Fruit fly (Drosophila melanogaster) whole organism, embryonic: ENCODE data around the gene CG10252.
A peak's percentile ranks its signal among the peaks of the same experiment; 100 is the strongest.

ENCODE experiments used
- Antp ChIP-seq: fragments of 200-800 bp; sonication (Bioruptor generic); optimal IDR thresholded peaks from 3 replicates; lab custom pipeline; 2016; ENCODE audit warnings: missing biosample characterization, missing genetic modification characterization
- Bteb2 ChIP-seq: fragments of 200-800 bp; sonication (Bioruptor generic); optimal IDR thresholded peaks from 2 replicates; lab custom pipeline; 2016; ENCODE audit warnings: missing biosample characterization, missing genetic modification characterization
- CG10267 ChIP-seq: fragments of 200-800 bp; sonication (Bioruptor generic); optimal IDR thresholded peaks from 2 replicates; lab custom pipeline; 2018; ENCODE audit warnings: missing biosample characterization, mild to moderate bottlenecking, missing genetic modification characterization, moderate library complexity
- CG10543 ChIP-seq: fragments of 200-800 bp; sonication (Bioruptor generic); optimal IDR thresholded peaks from 3 replicates; lab custom pipeline; 2017; ENCODE audit warnings: missing biosample characterization, mild to moderate bottlenecking, missing genetic modification characterization, moderate library complexity
- CG12236 ChIP-seq: fragments of 200-800 bp; sonication (Bioruptor generic); optimal IDR thresholded peaks from 2 replicates; lab custom pipeline; 2016; ENCODE audit warnings: missing biosample characterization, missing genetic modification characterization
- CG1233 ChIP-seq: fragments of 200-800 bp; sonication (Bioruptor generic); optimal IDR thresholded peaks from 4 replicates; lab custom pipeline; 2018; ENCODE audit warnings: missing biosample characterization, mild to moderate bottlenecking, missing genetic modification characterization
- CG14965 ChIP-seq: fragments of 200-800 bp; sonication (Bioruptor generic); optimal IDR thresholded peaks from 2 replicates; lab custom pipeline; 2016; ENCODE audit warnings: missing biosample characterization, missing genetic modification characterization, borderline replicate concordance
- CG15479 ChIP-seq: fragments of 200-800 bp; sonication (Bioruptor generic); optimal IDR thresholded peaks from 3 replicates; lab custom pipeline; 2019; ENCODE audit warnings: missing biosample characterization, mild to moderate bottlenecking, missing genetic modification characterization, moderate library complexity
- CG16813 ChIP-seq: fragments of 200-800 bp; sonication (Bioruptor generic); IDR thresholded peaks from 3 replicates; pipeline ENCODE4 v1.3.6; 2022; ENCODE audit warnings: missing biosample characterization, missing genetic modification characterization; ENCODE audit not compliant: partially characterized antibody
- CG17186 ChIP-seq: fragments of 200-800 bp; sonication (Bioruptor generic); optimal IDR thresholded peaks from 3 replicates; lab custom pipeline; 2017; ENCODE audit warnings: missing biosample characterization, missing genetic modification reagents, missing genetic modification characterization
- CG18011 ChIP-seq: fragments of 200-800 bp; sonication (Bioruptor generic); optimal IDR thresholded peaks from 2 replicates; lab custom pipeline; 2017; ENCODE audit warnings: missing biosample characterization, missing genetic modification characterization, mild to moderate bottlenecking, moderate library complexity, missing genotype
- CG3065 ChIP-seq: fragments of 200-800 bp; sonication (Bioruptor generic); optimal IDR thresholded peaks from 2 replicates; lab custom pipeline; 2016; ENCODE audit warnings: missing biosample characterization, missing genetic modification characterization
- CG32767 ChIP-seq: fragments of 200-800 bp; sonication (Bioruptor generic); IDR thresholded peaks from 2 replicates; pipeline ENCODE4 v1.3.6; 2022; ENCODE audit warnings: missing biosample characterization, missing genetic modification characterization
- CG4360 ChIP-seq: fragments of 200-800 bp; sonication (Bioruptor generic); IDR thresholded peaks from 2 replicates; pipeline ENCODE4 v1.3.6; 2022; ENCODE audit warnings: missing biosample characterization, missing genetic modification characterization
- CG6654 ChIP-seq: fragments of 200-800 bp; sonication (Bioruptor generic); optimal IDR thresholded peaks from 2 replicates; lab custom pipeline; 2017; ENCODE audit warnings: missing biosample characterization, mild to moderate bottlenecking, missing genetic modification characterization
- CG9797 ChIP-seq: fragments of 200-800 bp; sonication (Bioruptor generic); optimal IDR thresholded peaks from 3 replicates; lab custom pipeline; 2018; ENCODE audit warnings: missing biosample characterization, mild to moderate bottlenecking, missing genetic modification characterization
- E2f2 ChIP-seq: fragments of 200-800 bp; sonication (Bioruptor generic); IDR thresholded peaks from 2 replicates; pipeline ENCODE4 v1.3.6; 2022; ENCODE audit warnings: missing biosample characterization, missing genetic modification characterization
- Hand ChIP-seq: fragments of 200-800 bp; sonication (Bioruptor generic); optimal IDR thresholded peaks from 2 replicates; lab custom pipeline; 2017; ENCODE audit warnings: mild to moderate bottlenecking, missing biosample characterization, missing genetic modification reagents, missing genetic modification characterization
- Hey ChIP-seq: fragments of 200-800 bp; sonication (Bioruptor generic); optimal IDR thresholded peaks from 3 replicates; lab custom pipeline; 2018; ENCODE audit warnings: missing biosample characterization, mild to moderate bottlenecking, missing genetic modification characterization
- Hr78 ChIP-seq, 2 experiments: fragments of 200-800 bp in 1 of 2; fragments of >200 bp in 1 of 2; sonication (Bioruptor generic) in 1 of 2; optimal IDR thresholded peaks; 2 replicates each; lab custom pipeline; 2017 to 2019; ENCODE audit warnings: missing biosample characterization in 2 of 2, missing genetic modification characterization in 2 of 2, mild to moderate bottlenecking in 1 of 2, moderate library complexity in 1 of 2
- Lpt ChIP-seq: fragments of >200 bp; optimal IDR thresholded peaks from 2 replicates; lab custom pipeline; 2018; ENCODE audit warnings: missing biosample characterization, missing genetic modification characterization
- MTF-1 ChIP-seq: fragments of 200-800 bp; sonication (Bioruptor generic); optimal IDR thresholded peaks from 2 replicates; lab custom pipeline; 2018; ENCODE audit warnings: missing biosample characterization, mild to moderate bottlenecking, missing genetic modification characterization, borderline replicate concordance
- Med ChIP-seq: fragments of 200-800 bp; sonication (Bioruptor generic); peaks from one replicate; lab custom pipeline; 2016; ENCODE audit warnings: missing biosample characterization, missing genetic modification characterization, mild to moderate bottlenecking, inconsistent platforms, moderate library complexity
- Opbp ChIP-seq: fragments of 200-800 bp; sonication (Bioruptor generic); IDR thresholded peaks from 3 replicates; pipeline ENCODE4 v1.3.6; 2022; ENCODE audit warnings: missing biosample characterization, missing genetic modification characterization; ENCODE audit not compliant: partially characterized antibody
- Sin3A ChIP-seq: fragments of >200 bp; optimal IDR thresholded peaks from 2 replicates; lab custom pipeline; 2018
- Sry-β ChIP-seq: fragments of 200-800 bp; sonication (Bioruptor generic); optimal IDR thresholded peaks from 2 replicates; lab custom pipeline; 2018; ENCODE audit warnings: missing biosample characterization, mild to moderate bottlenecking, missing genetic modification characterization, moderate library complexity
- Ssrp ChIP-seq: fragments of 200-800 bp; sonication (Bioruptor generic); optimal IDR thresholded peaks from 2 replicates; lab custom pipeline; 2018; ENCODE audit warnings: missing biosample characterization, mild to moderate bottlenecking, missing genetic modification characterization, moderate library complexity
- Xrp1 ChIP-seq: fragments of 200-800 bp; sonication (Bioruptor generic); IDR thresholded peaks from 2 replicates; pipeline ENCODE4 v1.3.6; 2022; ENCODE audit warnings: missing biosample characterization, missing genetic modification characterization
- ab ChIP-seq: fragments of 200-800 bp; sonication (Bioruptor generic); optimal IDR thresholded peaks from 2 replicates; lab custom pipeline; 2016; ENCODE audit warnings: missing biosample characterization, missing genetic modification characterization
- amos ChIP-seq: fragments of 200-800 bp; sonication (Bioruptor generic); IDR thresholded peaks from 2 replicates; pipeline ENCODE4 v1.3.6; 2022; ENCODE audit warnings: missing biosample characterization, missing genetic modification characterization; ENCODE audit not compliant: partially characterized antibody
- ara ChIP-seq: fragments of 200-800 bp; sonication (Bioruptor generic); IDR thresholded peaks from 2 replicates; pipeline ENCODE4 v1.3.6; 2022; ENCODE audit warnings: missing biosample characterization, missing genetic modification characterization
- cas ChIP-seq: fragments of 200-800 bp; sonication (Bioruptor generic); IDR thresholded peaks from 2 replicates; pipeline ENCODE4 v1.3.6; 2022; ENCODE audit warnings: missing biosample characterization, missing genetic modification characterization
- croc ChIP-seq: fragments of 200-800 bp; sonication (Bioruptor generic); conservative IDR thresholded peaks from 3 replicates; pipeline ENCODE4 v1.3.6; 2022; ENCODE audit warnings: missing biosample characterization, missing genetic modification characterization
- dati ChIP-seq: fragments of 200-800 bp; sonication (Bioruptor generic); IDR thresholded peaks from 2 replicates; pipeline ENCODE4 v1.3.6; 2022; ENCODE audit warnings: missing biosample characterization, missing genetic modification characterization
- dmrt11E ChIP-seq: fragments of 200-800 bp; sonication (Bioruptor generic); optimal IDR thresholded peaks from 3 replicates; lab custom pipeline; 2018; ENCODE audit warnings: missing biosample characterization, mild to moderate bottlenecking, missing genetic modification characterization, moderate library complexity
- eve ChIP-seq, 2 experiments: fragments of >200 bp; optimal IDR thresholded peaks; 2 replicates each; lab custom pipeline; 2017; ENCODE audit warnings: missing biosample characterization in 2 of 2, missing genetic modification characterization in 2 of 2
- grau ChIP-seq: fragments of 200-800 bp; optimal IDR thresholded peaks from 3 replicates; lab custom pipeline; 2019; ENCODE audit warnings: missing biosample characterization, mild to moderate bottlenecking, missing genetic modification characterization, moderate library complexity
- her ChIP-seq: fragments of 200-800 bp; sonication (Bioruptor generic); optimal IDR thresholded peaks from 2 replicates; lab custom pipeline; 2016; ENCODE audit warnings: missing biosample characterization, missing genetic modification characterization
- insv ChIP-seq, 2 experiments: fragments of 200-800 bp; sonication (Bioruptor generic); optimal IDR thresholded peaks; 3 replicates each; lab custom pipeline; 2016 to 2018; ENCODE audit warnings: missing biosample characterization in 2 of 2, missing genetic modification characterization in 2 of 2
- lilli ChIP-seq: fragments of 200-800 bp; sonication (Bioruptor generic); optimal IDR thresholded peaks from 3 replicates; lab custom pipeline; 2016; ENCODE audit warnings: missing biosample characterization, missing genetic modification characterization
- nmo ChIP-seq: fragments of 200-800 bp; sonication (Bioruptor generic); optimal IDR thresholded peaks from 2 replicates; lab custom pipeline; 2018; ENCODE audit warnings: missing biosample characterization, mild to moderate bottlenecking, missing genetic modification characterization, moderate library complexity
- pum ChIP-seq: fragments of 200-800 bp; sonication (Bioruptor generic); optimal IDR thresholded peaks from 2 replicates; lab custom pipeline; 2016; ENCODE audit warnings: missing biosample characterization, missing genetic modification characterization
- repo ChIP-seq: fragments of 200-800 bp; sonication (Bioruptor generic); optimal IDR thresholded peaks from 2 replicates; lab custom pipeline; 2016; ENCODE audit warnings: missing biosample characterization, missing genetic modification characterization
- seq ChIP-seq: fragments of 200-800 bp; sonication (Bioruptor generic); IDR thresholded peaks from 2 replicates; pipeline ENCODE4 v1.3.6; 2022; ENCODE audit warnings: missing biosample characterization, missing genetic modification characterization
- ssp ChIP-seq: fragments of 200-800 bp; sonication (Bioruptor generic); IDR thresholded peaks from 2 replicates; pipeline ENCODE4 v1.3.6; 2022; ENCODE audit warnings: missing biosample characterization, missing genetic modification characterization
- stwl ChIP-seq: fragments of 200-800 bp; sonication (Bioruptor generic); optimal IDR thresholded peaks from 3 replicates; lab custom pipeline; 2018; ENCODE audit warnings: missing biosample characterization, mild to moderate bottlenecking, missing genetic modification characterization, moderate library complexity
- ttk ChIP-seq: fragments of 200-800 bp; sonication (Bioruptor generic); IDR thresholded peaks from 2 replicates; pipeline ENCODE4 v2.1.2; 2022; ENCODE audit warnings: missing biosample characterization, missing genetic modification characterization
- wdn ChIP-seq: fragments of 200-800 bp; sonication (Bioruptor generic); IDR thresholded peaks from 2 replicates; pipeline ENCODE4 v1.3.6; 2022; ENCODE audit warnings: missing biosample characterization, missing genetic modification characterization

Gene CG10252

DNA sequence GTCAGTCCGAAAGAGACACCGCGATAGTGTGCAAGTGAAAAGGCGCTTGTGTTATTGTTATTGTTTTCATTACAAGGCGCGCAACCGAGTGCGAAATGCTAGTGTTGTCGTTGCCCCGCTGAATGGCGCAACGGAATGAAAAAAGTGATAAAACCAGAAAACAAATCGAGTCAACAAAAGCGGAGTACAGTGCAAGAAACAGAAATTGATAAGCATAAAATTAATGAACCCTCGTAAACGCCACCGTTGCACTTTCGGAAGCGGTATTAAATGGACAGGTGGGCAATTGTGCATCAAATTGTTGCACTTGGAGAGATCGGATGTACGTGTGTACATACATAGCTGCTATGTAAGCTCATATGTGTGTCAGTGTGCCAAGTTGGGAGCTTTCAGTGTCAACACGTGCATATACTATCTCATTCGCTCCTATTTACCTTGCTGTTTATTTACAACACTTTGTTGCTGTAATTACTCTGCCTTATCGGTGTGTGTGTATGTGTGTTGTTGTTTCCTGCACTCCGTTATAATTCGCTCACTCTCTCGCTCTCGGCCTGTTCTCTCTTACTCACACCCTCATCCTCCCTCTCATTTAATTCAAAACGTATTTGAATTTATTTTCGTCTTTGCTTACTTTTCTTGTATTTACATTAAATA is 27.5 kb upstream of the CG10252 start (continued):
- TF ChIP-seq ssp (GFP tag; lab: Robert Waterston, UW) (no peak), Ssrp (no peak), Xrp1 (GFP tag; lab: Robert Waterston, UW) (peak; percentile 90), CG12236 (GFP tag; lab: Kevin White, UChicago) (peak; percentile 45), ab (GFP tag; lab: Kevin White, UChicago) (no peak), croc (GFP tag; lab: Robert Waterston, UW) (no peak; the same call in 2 of the 3 replicates), Lpt (no peak), nmo (GFP tag; lab: Kevin White, UChicago) (no peak), CG16813 (GFP tag; lab: Robert Waterston, UW) (no peak), CG17186 (GFP tag; lab: Kevin White, UChicago) (no peak), insv (GFP tag; optimal IDR thresholded peaks at IDR 0.05; lab: Kevin White, UChicago) (peak in 1 of 2 experiments; percentile 32), grau (tag; lab: Kevin White, UChicago) (no peak), dati (GFP tag; lab: Robert Waterston, UW) (0 out of 2 replicates have a peak, but pooled peaks have one; percentile 19), CG1233 (peak; percentile 36), Hand (GFP tag; lab: Kevin White, UChicago) (no peak), ara (GFP tag; lab: Robert Waterston, UW) (peak; percentile 77), MTF-1 (peak; percentile 95), CG18011 (no peak), Hr78 (GFP tag; optimal IDR thresholded peaks at IDR 0.05; lab: Kevin White, UChicago) (no peak), Opbp (GFP tag; lab: Robert Waterston, UW) (no peak), amos (GFP tag; lab: Robert Waterston, UW) (no peak; the same call in 1 of the 2 replicates), Sry-β (GFP tag; lab: Kevin White, UChicago) (peak; percentile 62), CG10267 (tag; lab: Kevin White, UChicago) (peak; percentile 11), CG9797 (GFP tag; lab: Kevin White, UChicago) (peak; percentile 23), E2f2 (GFP tag; lab: Robert Waterston, UW) (peak; percentile 36; the same call in 1 of the 2 replicates), Med (GFP tag; lab: Kevin White, UChicago) (peak; percentile 97), dmrt11E (tag; lab: Kevin White, UChicago) (no peak), Hey (tag; lab: Kevin White, UChicago) (peak; percentile 47), Sin3A (no peak), seq (peak; percentile 38; the same call in 1 of the 2 replicates), pum (GFP tag; lab: Kevin White, UChicago) (peak; percentile 10), CG10543 (GFP tag; lab: Kevin White, UChicago) (peak; percentile 44), ttk (GFP tag; lab: Robert Waterston, UW) (peak; percentile 36; the same call in 1 of the 2 replicates), CG3065 (GFP tag; lab: Kevin White, UChicago) (no peak), Antp (GFP tag; lab: Kevin White, UChicago) (no peak), stwl (tag; lab: Kevin White, UChicago) (no peak), CG4360 (GFP tag; lab: Robert Waterston, UW) (peak; percentile 69), CG6654 (no peak), Bteb2 (no peak), her (peak; percentile 27), CG32767 (GFP tag; lab: Robert Waterston, UW) (peak; percentile 47), wdn (GFP tag; lab: Robert Waterston, UW) (no peak), cas (GFP tag; lab: Robert Waterston, UW) (no peak), lilli (GFP tag; lab: Kevin White, UChicago) (no peak), repo (peak; percentile 85), CG15479 (GFP tag; lab: Kevin White, UChicago) (peak; percentile 22), CG14965 (GFP tag; lab: Kevin White, UChicago) (peak; percentile 63), eve (GFP tag; optimal IDR thresholded peaks at IDR 0.05; lab: Kevin White, UChicago) (peak in 1 of 2 experiments; percentile 85)
